Fruit fly (Drosophila melanogaster): ENCODE data around the gene Mpi.

The Mpi gene

DNA sequence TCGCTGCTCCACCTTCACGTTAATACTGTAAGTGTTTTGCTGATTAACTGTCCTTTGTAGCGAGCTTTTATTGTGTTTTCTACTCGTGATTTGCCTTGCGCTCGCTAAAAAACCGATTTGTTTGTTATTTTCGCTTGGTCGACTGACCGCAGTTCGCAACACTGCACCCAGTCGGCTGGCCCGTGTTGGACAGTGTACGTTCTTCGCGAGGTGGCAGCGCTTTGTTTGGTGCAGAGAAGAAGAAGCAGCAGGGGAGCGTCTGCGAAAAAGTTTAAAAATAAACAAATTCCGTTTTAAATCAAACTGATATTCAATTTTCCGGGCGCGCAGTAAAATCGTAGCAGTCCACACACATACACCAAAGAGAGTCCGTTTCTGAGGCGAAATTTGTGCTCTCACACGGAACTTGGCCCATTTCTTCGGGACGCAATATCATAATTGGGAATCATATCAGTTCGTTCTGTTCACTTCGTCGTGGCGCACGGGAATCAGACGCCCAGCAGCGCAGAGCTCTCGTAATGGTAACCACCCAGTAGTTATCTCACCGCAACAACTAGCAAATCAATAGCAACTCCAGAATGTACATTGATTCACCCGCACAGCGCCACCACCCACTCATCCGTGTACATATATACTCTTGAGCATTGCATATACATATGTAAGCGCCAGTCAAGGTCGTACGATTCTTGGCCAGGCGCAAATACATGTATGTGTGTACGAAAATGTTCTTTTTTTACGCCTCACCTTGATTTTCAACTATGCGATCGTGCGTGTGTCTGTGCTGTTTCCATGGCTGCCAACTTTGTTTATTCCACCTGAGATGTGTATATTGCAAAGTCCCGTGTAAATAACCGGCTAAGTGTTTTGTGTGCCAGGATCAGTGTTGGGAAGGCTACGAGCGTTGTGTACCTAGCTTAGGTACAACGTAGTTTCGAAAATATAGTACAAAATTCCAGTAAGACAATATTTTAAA, 8.5 kb downstream of the Mpi start, which contains the start of gene Naa80 (continued):
- TF ChIP-seq CG9437 (GFP tag; optimal IDR thresholded peaks at IDR 0.05) = no peak
- peak in 1 of 2 experiments; percentile 32 for TF ChIP-seq tll (GFP tag; optimal IDR thresholded peaks at IDR 0.05)
- TF ChIP-seq jumu (GFP tag; optimal IDR thresholded peaks at IDR 0.05) = peak; percentile 89
- TF ChIP-seq GATAe (GFP tag; conservative IDR thresholded peaks at IDR 0.05) = no peak
- TF ChIP-seq Hey (tag; optimal IDR thresholded peaks at IDR 0.05) = peak; percentile 14
- TF ChIP-seq CG13287 (GFP tag; IDR thresholded peaks at IDR 0.05; ENCODE audit: partially characterized antibody) = peak; percentile 54
- TF ChIP-seq Awh (GFP tag; IDR thresholded peaks at IDR 0.05) = no peak
- 0 out of 4 replicates have a peak, but pooled peaks have one; percentile 39 for TF ChIP-seq Dll (GFP tag; IDR thresholded peaks at IDR 0.05; ENCODE audit: partially characterized antibody)
- TF ChIP-seq Rfx (GFP tag; IDR thresholded peaks at IDR 0.05) = peak; percentile 88
- no peak for TF ChIP-seq Mrtf (GFP tag; IDR thresholded peaks at IDR 0.05)
- TF ChIP-seq H15 (GFP tag; IDR thresholded peaks at IDR 0.05) = peak; percentile 53; the same call in 1 of the 3 replicates
- TF ChIP-seq her (GFP tag; optimal IDR thresholded peaks at IDR 0.05) = peak; percentile 84
- peak; percentile 43 for TF ChIP-seq CG14710 (tag; optimal IDR thresholded peaks at IDR 0.05)
- peak; percentile 37 for TF ChIP-seq unpg (GFP tag; optimal IDR thresholded peaks at IDR 0.05)
- peak; percentile 75 for TF ChIP-seq ems (GFP tag; optimal IDR thresholded peaks at IDR 0.05)
- TF ChIP-seq schlank (tag; optimal IDR thresholded peaks at IDR 0.05) = no peak
- TF ChIP-seq CG2678 (tag; optimal IDR thresholded peaks at IDR 0.05) = no peak
- no peak; the same call in 1 of the 2 replicates for TF ChIP-seq unc-4 (GFP tag; IDR thresholded peaks at IDR 0.05; ENCODE audit: partially characterized antibody)
- TF ChIP-seq CG9817 (tag; optimal IDR thresholded peaks at IDR 0.05) = peak; percentile 60
- TF ChIP-seq CG6813 (GFP tag; optimal IDR thresholded peaks at IDR 0.05) = no peak
- TF ChIP-seq phol (tag; optimal IDR thresholded peaks at IDR 0.05) = peak; percentile 28
- peak; percentile 37 for TF ChIP-seq CG10147 (GFP tag; optimal IDR thresholded peaks at IDR 0.05)
- peak; percentile 53 for TF ChIP-seq H2.0 (GFP tag; IDR thresholded peaks at IDR 0.05)
- peak; percentile 35 for TF ChIP-seq CG2712 (tag; optimal IDR thresholded peaks at IDR 0.05)
- peak; percentile 77 for TF ChIP-seq stwl (tag; optimal IDR thresholded peaks at IDR 0.05)
- no peak for TF ChIP-seq Dip2 (GFP tag; IDR thresholded peaks at IDR 0.05)
- no peak for TF ChIP-seq bowl (GFP tag; IDR thresholded peaks at IDR 0.05)
- peak; percentile 88 for TF ChIP-seq slbo (GFP tag; IDR thresholded peaks at IDR 0.05)
- no peak for TF ChIP-seq CG9797 (GFP tag; optimal IDR thresholded peaks at IDR 0.05)
- no peak for TF ChIP-seq Jarid2 (GFP tag; optimal IDR thresholded peaks at IDR 0.05)
- peak; percentile 64 for TF ChIP-seq zfh1 (GFP tag; IDR thresholded peaks at IDR 0.05)
- TF ChIP-seq CG14860 (GFP tag; IDR thresholded peaks at IDR 0.05; ENCODE audit: partially characterized antibody) = no peak
- no peak for TF ChIP-seq CG7963 (GFP tag; IDR thresholded peaks at IDR 0.05; ENCODE audit: partially characterized antibody)
- peak; percentile 67 for TF ChIP-seq p53 (GFP tag; optimal IDR thresholded peaks at IDR 0.05)
- TF ChIP-seq CG10979 (tag; optimal IDR thresholded peaks at IDR 0.05) = peak; percentile 21
- peak; percentile 10 for TF ChIP-seq grn (GFP tag; optimal IDR thresholded peaks at IDR 0.05)
- TF ChIP-seq CG18262 (tag; optimal IDR thresholded peaks at IDR 0.05) = peak; percentile 11
- TF ChIP-seq chif (GFP tag; optimal IDR thresholded peaks at IDR 0.05) = peak; percentile 12 to 72
- peak; percentile 83 for TF ChIP-seq Dp (GFP tag; optimal IDR thresholded peaks at IDR 0.05)
- peak; percentile 89 for TF ChIP-seq CG2120 (GFP tag; optimal IDR thresholded peaks at IDR 0.05)
- no peak for TF ChIP-seq CG7745 (tag; optimal IDR thresholded peaks at IDR 0.05)
- TF ChIP-seq CG4424 (GFP tag; optimal IDR thresholded peaks at IDR 0.05) = peak; percentile 47
- peak; percentile 45 for TF ChIP-seq CG11723 (GFP tag; optimal IDR thresholded peaks at IDR 0.05)
- peak; percentile 78 for TF ChIP-seq Dbx (GFP tag; IDR thresholded peaks at IDR 0.05)
- TF ChIP-seq toy (GFP tag; IDR thresholded peaks at IDR 0.05) = no peak; the same call in 1 of the 2 replicates
- no peak for TF ChIP-seq peb (GFP tag; IDR thresholded peaks at IDR 0.05)
- peak; percentile 27 for TF ChIP-seq CG4854 (GFP tag; optimal IDR thresholded peaks at IDR 0.05)

Measured in whole organism, embryonic.